Fruit fly (Drosophila melanogaster) S2 (cell line): ENCODE measurements around the gene Tep4.

Experiments
- CG8478 ChIP-seq: fragments of >200 bp; optimal IDR thresholded peaks from 2 replicates; lab custom pipeline; 2018
- CTCF ChIP-seq, 2 experiments: fragments of >200 bp; optimal IDR thresholded peaks; 2 replicates each; lab custom pipeline; 2018

- TF ChIP-seq CG8478 (no peak), CTCF (optimal IDR thresholded peaks at IDR 0.05; lab: Kevin White, UChicago) (peak in 1 of 2 experiments; percentile 29)
Measured at dm6 chr2L:19582185-19582584, 33.9 kb downstream of the Tep4 start, which contains the start of gene Hakai.
